Worm (Caenorhabditis elegans) whole organism, midembryonic: Measurements from ENCODE around the gene T02H6.9.

ENCODE experiments used
- T22C8.4 ChIP-seq: fragments of 200-800 bp; sonication (Bioruptor generic); IDR thresholded peaks from 2 replicates; pipeline ENCODE4 v1.3.6; 2022; ENCODE audit warnings: missing genetic modification characterization, missing compliant biosample characterization
- tab-1 ChIP-seq: fragments of 200-800 bp; sonication (Bioruptor generic); IDR thresholded peaks from 2 replicates; pipeline ENCODE4 v1.3.6; 2022; ENCODE audit warnings: missing genetic modification characterization, missing compliant biosample characterization

Gene T02H6.9

ce11 chrII:724004-724403 is 45.3 kb downstream of the T02H6.9 start:
- TF ChIP-seq tab-1 (GFP tag; lab: Robert Waterston, UW) (no peak), T22C8.4 (peak; percentile 93)
